Fruit fly (Drosophila melanogaster) whole organism: Measurements from ENCODE around the gene Elp5.

Experiments
- Dll ChIP-seq: fragments of >200 bp; optimal IDR thresholded peaks from 2 replicates; lab custom pipeline; 2017
- psq ChIP-seq: fragments of >200 bp; optimal IDR thresholded peaks from 2 replicates; lab custom pipeline; 2017
- usp ChIP-seq: fragments of >200 bp; optimal IDR thresholded peaks from 2 replicates; lab custom pipeline; 2017; ENCODE audit warnings: missing biosample characterization, missing genetic modification characterization, mixed read lengths

- no peak for TF ChIP-seq Dll (lab: Kevin White, UChicago)
- no peak for TF ChIP-seq usp (GFP tag; lab: Kevin White, UChicago)
- TF ChIP-seq psq (lab: Kevin White, UChicago): no peak
Measured at dm6 chr3L:2255775-2256174, 1.5 kb upstream of the Elp5 start.
